Fruit fly (Drosophila melanogaster) whole organism, embryonic: ENCODE measurements around the gene CG42638.

Experiments used
- Atf3 ChIP-seq: fragments of 200-800 bp; sonication (Bioruptor generic); optimal IDR thresholded peaks from 3 replicates; lab custom pipeline; 2016; ENCODE audit warnings: missing biosample characterization, missing genetic modification characterization
- Atf6 ChIP-seq: fragments of 200-800 bp; sonication (Bioruptor generic); IDR thresholded peaks from 2 replicates; pipeline ENCODE4 v1.3.6; 2022; ENCODE audit warnings: missing biosample characterization, missing genetic modification characterization
- Bdp1 ChIP-seq: fragments of 200-800 bp; sonication (Bioruptor generic); optimal IDR thresholded peaks from 3 replicates; lab custom pipeline; 2016; ENCODE audit warnings: missing biosample characterization, missing genetic modification characterization
- CG12219 ChIP-seq: fragments of 200-800 bp; sonication (Bioruptor generic); optimal IDR thresholded peaks from 3 replicates; lab custom pipeline; 2018; ENCODE audit warnings: missing biosample characterization, mild to moderate bottlenecking, missing genetic modification characterization
- CG13424 ChIP-seq: fragments of 200-800 bp; sonication (Bioruptor generic); optimal IDR thresholded peaks from 2 replicates; lab custom pipeline; 2019; ENCODE audit warnings: missing biosample characterization, mild to moderate bottlenecking, missing genetic modification characterization, moderate library complexity
- CG14710 ChIP-seq: fragments of 200-800 bp; sonication (Bioruptor generic); optimal IDR thresholded peaks from 3 replicates; lab custom pipeline; 2019; ENCODE audit warnings: missing biosample characterization, mild to moderate bottlenecking, missing genetic modification characterization, moderate library complexity
- CG17385 ChIP-seq: fragments of 200-800 bp; sonication (Bioruptor generic); optimal IDR thresholded peaks from 3 replicates; lab custom pipeline; 2018; ENCODE audit warnings: missing biosample characterization, mild to moderate bottlenecking, missing genetic modification characterization
- CG18011 ChIP-seq: fragments of 200-800 bp; sonication (Bioruptor generic); optimal IDR thresholded peaks from 2 replicates; lab custom pipeline; 2017; ENCODE audit warnings: missing biosample characterization, missing genetic modification characterization, mild to moderate bottlenecking, moderate library complexity, missing genotype
- CG18764 ChIP-seq: fragments of 200-800 bp; sonication (Bioruptor generic); optimal IDR thresholded peaks from 3 replicates; lab custom pipeline; 2016; ENCODE audit warnings: missing biosample characterization, missing genetic modification characterization
- CG31365 ChIP-seq: fragments of 200-800 bp; sonication (Bioruptor generic); optimal IDR thresholded peaks from 2 replicates; lab custom pipeline; 2018; ENCODE audit warnings: missing biosample characterization, mild to moderate bottlenecking, missing genetic modification characterization
- CG4404 ChIP-seq: fragments of 200-800 bp; sonication (Bioruptor generic); IDR thresholded peaks from 2 replicates; pipeline ENCODE4 v1.3.6; 2022; ENCODE audit warnings: missing biosample characterization, missing genetic modification characterization
- CG4820 ChIP-seq: fragments of 200-800 bp; sonication (Bioruptor generic); optimal IDR thresholded peaks from 3 replicates; lab custom pipeline; 2016; ENCODE audit warnings: missing biosample characterization, missing genetic modification characterization
- CG7357 ChIP-seq: fragments of 200-800 bp; sonication (Bioruptor generic); IDR thresholded peaks from 3 replicates; pipeline ENCODE4 v1.3.6; 2022; ENCODE audit warnings: missing biosample characterization, missing genetic modification characterization
- CG7745 ChIP-seq: fragments of 200-800 bp; sonication (Bioruptor generic); optimal IDR thresholded peaks from 2 replicates; lab custom pipeline; 2018; ENCODE audit warnings: missing biosample characterization, mild to moderate bottlenecking, missing genetic modification characterization, moderate library complexity
- CG7928 ChIP-seq: fragments of 200-800 bp; sonication (Bioruptor generic); optimal IDR thresholded peaks from 2 replicates; lab custom pipeline; 2017; ENCODE audit warnings: missing biosample characterization, mild to moderate bottlenecking, missing genetic modification characterization
- CG8089 ChIP-seq: fragments of 200-800 bp; sonication (Bioruptor generic); optimal IDR thresholded peaks from 3 replicates; lab custom pipeline; 2016; ENCODE audit warnings: missing biosample characterization, missing genetic modification characterization
- CG9932 ChIP-seq: fragments of 200-800 bp; sonication (Bioruptor generic); IDR thresholded peaks from 2 replicates; pipeline ENCODE4 v1.3.6; 2022; ENCODE audit warnings: missing biosample characterization, missing genetic modification characterization
- Chrac-16 ChIP-seq: fragments of 200-800 bp; sonication (Bioruptor generic); optimal IDR thresholded peaks from 3 replicates; lab custom pipeline; 2016; ENCODE audit warnings: missing biosample characterization, missing genetic modification characterization
- E2f1 ChIP-seq: fragments of 200-800 bp; sonication (Bioruptor generic); IDR thresholded peaks from 2 replicates; pipeline ENCODE4 v1.3.6; 2022; ENCODE audit warnings: missing biosample characterization, missing genetic modification characterization
- ERR ChIP-seq: fragments of 200-800 bp; sonication (Bioruptor generic); optimal IDR thresholded peaks from 2 replicates; lab custom pipeline; 2016; ENCODE audit warnings: missing biosample characterization, missing genetic modification characterization
- Elba2 ChIP-seq: fragments of 200-800 bp; sonication (Bioruptor generic); optimal IDR thresholded peaks from 3 replicates; lab custom pipeline; 2016; ENCODE audit warnings: missing biosample characterization, missing genetic modification characterization
- H15 ChIP-seq: fragments of 200-800 bp; sonication (Bioruptor generic); IDR thresholded peaks from 3 replicates; pipeline ENCODE4 v1.3.6; 2022; ENCODE audit warnings: missing biosample characterization, missing genetic modification characterization
- Hr39 ChIP-seq: fragments of >200 bp; optimal IDR thresholded peaks from 2 replicates; lab custom pipeline; 2017
- MESR4 ChIP-seq: fragments of 200-800 bp; sonication (Bioruptor generic); optimal IDR thresholded peaks from 2 replicates; lab custom pipeline; 2018; ENCODE audit warnings: missing biosample characterization, mild to moderate bottlenecking, missing genetic modification characterization, moderate library complexity
- Med ChIP-seq: fragments of 200-800 bp; sonication (Bioruptor generic); peaks from one replicate; lab custom pipeline; 2016; ENCODE audit warnings: missing biosample characterization, missing genetic modification characterization, mild to moderate bottlenecking, inconsistent platforms, moderate library complexity
- NFAT ChIP-seq: fragments of 200-800 bp; sonication (Bioruptor generic); IDR thresholded peaks from 2 replicates; pipeline ENCODE4 v1.3.6; 2022; ENCODE audit warnings: missing biosample characterization, missing genetic modification characterization
- Ravus ChIP-seq: fragments of 200-800 bp; sonication (Bioruptor generic); IDR thresholded peaks from 2 replicates; pipeline ENCODE4 v1.3.6; 2022; ENCODE audit warnings: missing biosample characterization, missing genetic modification characterization
- Sry-β ChIP-seq: fragments of 200-800 bp; sonication (Bioruptor generic); optimal IDR thresholded peaks from 2 replicates; lab custom pipeline; 2018; ENCODE audit warnings: missing biosample characterization, mild to moderate bottlenecking, missing genetic modification characterization, moderate library complexity
- Vsx1 ChIP-seq: fragments of 200-800 bp; sonication (Bioruptor generic); optimal IDR thresholded peaks from 2 replicates; lab custom pipeline; 2017; ENCODE audit warnings: missing biosample characterization, mild to moderate bottlenecking, missing genetic modification characterization, missing genetic modification reagents
- Xrp1 ChIP-seq: fragments of 200-800 bp; sonication (Bioruptor generic); IDR thresholded peaks from 2 replicates; pipeline ENCODE4 v1.3.6; 2022; ENCODE audit warnings: missing biosample characterization, missing genetic modification characterization
- abd-A ChIP-seq: fragments of 200-800 bp; sonication (Bioruptor generic); optimal IDR thresholded peaks from 3 replicates; lab custom pipeline; 2019; ENCODE audit warnings: missing biosample characterization, mild to moderate bottlenecking, missing genetic modification characterization, moderate library complexity
- ara ChIP-seq: fragments of 200-800 bp; sonication (Bioruptor generic); IDR thresholded peaks from 2 replicates; pipeline ENCODE4 v1.3.6; 2022; ENCODE audit warnings: missing biosample characterization, missing genetic modification characterization
- bbx ChIP-seq: fragments of 200-800 bp; sonication (Bioruptor generic); IDR thresholded peaks from 2 replicates; pipeline ENCODE4 v1.3.6; 2022; ENCODE audit warnings: missing biosample characterization, missing genetic modification characterization; ENCODE audit not compliant: partially characterized antibody
- bsh ChIP-seq, 2 experiments: fragments of 200-800 bp; sonication (Bioruptor generic); optimal IDR thresholded peaks; 2 replicates each; lab custom pipeline; 2017 to 2018; ENCODE audit warnings: mild to moderate bottlenecking in 2 of 2, missing biosample characterization in 2 of 2, missing genetic modification characterization in 2 of 2, moderate library complexity in 1 of 2
- chn ChIP-seq: fragments of 200-800 bp; sonication (Bioruptor generic); optimal IDR thresholded peaks from 2 replicates; lab custom pipeline; 2016; ENCODE audit warnings: missing biosample characterization, missing genetic modification characterization
- dmrt11E ChIP-seq: fragments of 200-800 bp; sonication (Bioruptor generic); optimal IDR thresholded peaks from 3 replicates; lab custom pipeline; 2018; ENCODE audit warnings: missing biosample characterization, mild to moderate bottlenecking, missing genetic modification characterization, moderate library complexity
- ftz-f1 ChIP-seq: fragments of 200-800 bp; sonication (Bioruptor generic); optimal IDR thresholded peaks from 2 replicates; lab custom pipeline; 2016; ENCODE audit warnings: missing biosample characterization, missing genetic modification characterization
- gro ChIP-seq: fragments of 200-800 bp; sonication (Bioruptor generic); optimal IDR thresholded peaks from 2 replicates; lab custom pipeline; 2016; ENCODE audit warnings: missing biosample characterization, missing genetic modification characterization
- kni ChIP-seq: fragments of 200-800 bp; sonication (Bioruptor generic); optimal IDR thresholded peaks from 3 replicates; lab custom pipeline; 2017; ENCODE audit warnings: mild to moderate bottlenecking, missing biosample characterization, missing genetic modification reagents, missing genetic modification characterization
- nau ChIP-seq: fragments of 200-800 bp; sonication (Bioruptor generic); optimal IDR thresholded peaks from 3 replicates; lab custom pipeline; 2017; ENCODE audit warnings: missing biosample characterization, mild to moderate bottlenecking, missing genetic modification characterization, missing genetic modification reagents
- nmo ChIP-seq: fragments of 200-800 bp; sonication (Bioruptor generic); optimal IDR thresholded peaks from 2 replicates; lab custom pipeline; 2018; ENCODE audit warnings: missing biosample characterization, mild to moderate bottlenecking, missing genetic modification characterization, moderate library complexity
- nom ChIP-seq: fragments of 200-800 bp; sonication (Bioruptor generic); optimal IDR thresholded peaks from 2 replicates; lab custom pipeline; 2017; ENCODE audit warnings: missing biosample characterization, missing genetic modification characterization, mild to moderate bottlenecking, moderate library complexity, missing genetic modification reagents
- org-1 ChIP-seq: fragments of 200-800 bp; sonication (Bioruptor generic); optimal IDR thresholded peaks from 2 replicates; lab custom pipeline; 2017; ENCODE audit warnings: missing biosample characterization, missing genetic modification characterization
- pan ChIP-seq, 4 experiments: fragments of >200 bp in 3 of 4; fragments of 200-800 bp in 1 of 4; sonication (Bioruptor generic) in 1 of 4; optimal IDR thresholded peaks in 3 of 4; IDR thresholded peaks in 1 of 4; 2 replicates each; pipeline versions ENCODE4 v1.3.6 to Lab custom; 2017 to 2022; ENCODE audit warnings: missing biosample characterization in 2 of 4, missing genetic modification characterization in 2 of 4, mixed read lengths in 1 of 4
- salm ChIP-seq: fragments of 200-800 bp; sonication (Bioruptor generic); optimal IDR thresholded peaks from 2 replicates; lab custom pipeline; 2018; ENCODE audit warnings: missing biosample characterization, mild to moderate bottlenecking, missing genetic modification characterization
- sens-2 ChIP-seq: fragments of 200-800 bp; sonication (Bioruptor generic); IDR thresholded peaks from 2 replicates; pipeline ENCODE4 v1.3.6; 2022; ENCODE audit warnings: missing biosample characterization, missing genetic modification characterization
- tll ChIP-seq, 2 experiments: fragments of 200-800 bp in 1 of 2; fragments of >200 bp in 1 of 2; sonication (Bioruptor generic) in 1 of 2; optimal IDR thresholded peaks; 2 replicates each; lab custom pipeline; 2017 to 2019; ENCODE audit warnings: missing biosample characterization in 2 of 2, missing genetic modification characterization in 2 of 2, mild to moderate bottlenecking in 1 of 2, moderate library complexity in 1 of 2
- vvl ChIP-seq: fragments of 200-800 bp; sonication (Bioruptor generic); IDR thresholded peaks from 2 replicates; pipeline ENCODE4 v1.3.6; 2022; ENCODE audit warnings: missing biosample characterization, missing genetic modification characterization
- z ChIP-seq: fragments of 200-800 bp; sonication (Bioruptor generic); IDR thresholded peaks from 3 replicates; pipeline ENCODE4 v1.3.6; 2022; ENCODE audit warnings: missing biosample characterization, missing genetic modification characterization

CG42638 gene

DNA sequence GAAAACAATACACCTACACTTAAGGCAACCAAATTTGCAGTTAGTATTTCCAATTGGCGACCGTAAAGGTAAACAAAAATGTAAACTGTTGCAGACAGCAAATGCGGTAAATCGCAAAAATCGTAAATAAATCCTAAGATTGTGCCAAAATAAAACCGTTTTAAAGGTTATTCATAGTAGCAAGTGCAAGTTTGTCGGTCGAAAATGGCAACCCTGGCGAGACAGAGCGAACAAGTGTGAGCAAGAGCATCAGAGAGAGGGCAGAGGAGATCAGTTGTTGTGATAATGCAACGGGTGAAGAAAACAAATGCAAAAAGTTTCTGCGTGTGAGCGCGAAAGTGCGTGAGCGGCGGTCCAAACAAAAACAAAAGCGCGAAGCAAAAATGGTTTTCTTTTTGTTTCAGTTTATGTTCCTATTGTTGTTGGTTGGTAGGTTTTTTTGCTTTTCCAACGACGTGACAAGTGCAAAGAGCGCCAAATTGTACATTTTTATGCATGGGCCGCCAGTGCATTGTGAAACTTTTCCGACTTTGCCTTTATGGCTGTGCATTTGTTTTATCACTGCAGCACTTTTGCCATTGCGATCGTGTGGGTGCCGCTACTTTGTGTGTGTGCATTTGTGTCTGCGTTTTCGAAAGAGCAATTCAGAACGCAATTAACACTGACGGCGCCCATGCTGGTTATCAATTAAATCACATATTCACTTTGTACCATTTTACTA, 43.3 kb upstream of the CG42638 start (continued):
- TF ChIP-seq NFAT (GFP tag; lab: Robert Waterston, UW), result no peak
- no peak for TF ChIP-seq CG18764
- TF ChIP-seq Elba2 (GFP tag; lab: Kevin White, UChicago), result peak; percentile 26
- TF ChIP-seq Bdp1 (GFP tag; lab: Kevin White, UChicago), result no peak
- no peak for TF ChIP-seq H15 (GFP tag; lab: Robert Waterston, UW)
- TF ChIP-seq CG14710 (tag; lab: Kevin White, UChicago), result no peak
- no peak for TF ChIP-seq CG4404 (GFP tag; lab: Robert Waterston, UW)
- no peak for TF ChIP-seq gro (GFP tag; lab: Kevin White, UChicago)
- TF ChIP-seq ERR, result no peak
- no peak for TF ChIP-seq CG7357 (GFP tag; lab: Robert Waterston, UW)
- TF ChIP-seq CG12219 (GFP tag; lab: Kevin White, UChicago), result no peak
- TF ChIP-seq bsh (GFP tag; optimal IDR thresholded peaks at IDR 0.05; lab: Kevin White, UChicago), result peak in 1 of 2 experiments; percentile 61
- 0 out of 2 replicates have a peak, but pooled peaks have one; percentile 31 for TF ChIP-seq Atf6 (GFP tag; lab: Robert Waterston, UW)
- TF ChIP-seq CG18011 (GFP tag; lab: Kevin White, UChicago), result no peak
- no peak for TF ChIP-seq chn
- no peak for TF ChIP-seq z
- peak; percentile 67 for TF ChIP-seq nom (GFP tag; lab: Kevin White, UChicago)
- TF ChIP-seq CG4820 (GFP tag; lab: Kevin White, UChicago), result no peak
- TF ChIP-seq Ravus (GFP tag; lab: Robert Waterston, UW), result no peak
- no peak for TF ChIP-seq dmrt11E (tag; lab: Kevin White, UChicago)
- TF ChIP-seq abd-A (tag; lab: Kevin White, UChicago), result no peak

DNA sequence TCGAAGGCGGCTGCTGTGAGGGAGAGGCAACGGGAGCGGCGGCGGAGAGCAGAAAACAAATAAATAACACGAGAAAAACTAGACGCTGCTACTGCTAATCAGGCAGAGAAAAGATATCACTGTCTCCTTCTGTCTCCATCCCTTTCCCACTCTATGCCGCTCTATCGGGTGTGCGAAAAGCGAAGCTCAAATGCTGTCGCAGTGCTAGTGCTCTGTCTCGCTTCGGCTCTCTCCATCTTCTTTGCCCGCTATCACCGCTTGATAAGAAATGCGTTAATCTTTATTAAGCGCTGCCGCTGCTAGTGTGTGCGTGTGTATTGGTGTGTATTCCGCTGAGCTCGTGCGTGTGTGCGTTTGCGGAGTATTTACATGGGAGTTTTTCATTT, 42.1 kb upstream of the CG42638 start:
- TF ChIP-seq CG17385 (GFP tag; lab: Kevin White, UChicago) (peak; percentile 15), vvl (GFP tag; lab: Robert Waterston, UW) (peak; percentile 61; the same call in 1 of the 2 replicates), kni (GFP tag; lab: Kevin White, UChicago) (peak; percentile 89), CG31365 (tag; lab: Kevin White, UChicago) (peak; percentile 18), CG9932 (GFP tag; lab: Robert Waterston, UW) (peak; percentile 29; the same call in 1 of the 2 replicates), CG7745 (tag; lab: Kevin White, UChicago) (no peak), MESR4 (GFP tag; lab: Kevin White, UChicago) (no peak), pan (optimal IDR thresholded peaks at IDR 0.05; lab: Kevin White, UChicago) (no peak), pan (GFP tag; optimal IDR thresholded peaks at IDR 0.05 in 1 of 2, IDR thresholded peaks at IDR 0.05 in 1 of 2) (peak in 1 of 2 experiments; percentile 27), Xrp1 (no peak), org-1 (GFP tag; lab: Kevin White, UChicago) (no peak), CG13424 (tag; lab: Kevin White, UChicago) (no peak), ftz-f1 (GFP tag; lab: Kevin White, UChicago) (peak; percentile 45), tll (GFP tag; optimal IDR thresholded peaks at IDR 0.05; lab: Kevin White, UChicago) (no peak), sens-2 (no peak), E2f1 (GFP tag; lab: Robert Waterston, UW) (0 out of 2 replicates have a peak, but pooled peaks have one; percentile 4), Atf3 (GFP tag; lab: Kevin White, UChicago) (no peak), Hr39 (lab: Kevin White, UChicago) (no peak), nau (GFP tag; lab: Kevin White, UChicago) (peak; percentile 18), CG8089 (GFP tag; lab: Kevin White, UChicago) (no peak), Med (peak; percentile 83), ara (GFP tag; lab: Robert Waterston, UW) (no peak), bbx (GFP tag; lab: Robert Waterston, UW) (no peak), CG7928 (no peak), Chrac-16 (GFP tag; lab: Kevin White, UChicago) (no peak), nmo (GFP tag; lab: Kevin White, UChicago) (no peak), salm (peak; percentile 1), Vsx1 (peak; percentile 82), Sry-β (GFP tag; lab: Kevin White, UChicago) (no peak)
